Worm (Caenorhabditis elegans): ENCODE measurements around the gene acr-17.
"Not testable (repeated sequence)": the region's sequence is repeated elsewhere in the genome, so short reads cannot be mapped to it uniquely, and the experiment has no call there.

The acr-17 gene

DNA sequence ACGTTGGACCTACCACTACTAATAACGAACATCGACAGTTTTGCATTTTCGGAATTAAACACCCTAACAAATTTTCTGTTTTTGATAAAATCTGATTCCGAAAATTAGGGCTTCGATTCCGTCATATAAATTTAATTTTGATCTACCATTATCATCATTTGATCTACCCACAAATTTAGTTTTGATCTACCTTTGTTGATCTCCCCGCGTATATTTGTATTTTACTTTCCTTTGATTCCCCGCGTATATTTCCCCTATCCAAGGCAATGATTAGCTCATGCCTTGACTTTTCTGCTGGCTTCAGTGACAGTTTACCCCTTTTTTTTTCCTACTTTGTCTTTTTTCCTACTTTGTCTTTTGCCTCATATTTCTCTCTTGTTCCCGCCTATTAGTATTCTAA is 18.6 kb upstream of the acr-17 start:
- TF ChIP-seq unc-3 (GFP tag; conservative IDR thresholded peaks at IDR 0.05) (no peak), unc-3 (tag; optimal IDR thresholded peaks at IDR 0.05) (no peak), hlh-8 (tag; optimal IDR thresholded peaks at IDR 0.05) (no peak), K09A11.1 (tag; optimal IDR thresholded peaks at IDR 0.05; ENCODE audit: insufficient read depth) (no peak), pag-3 (tag; optimal IDR thresholded peaks at IDR 0.05; ENCODE audit: borderline replicate concordance) (no peak), C38D4.7 (GFP tag; optimal IDR thresholded peaks at IDR 0.05) (no peak), hlh-13 (GFP tag; optimal IDR thresholded peaks at IDR 0.05) (no peak), ama-1 (optimal IDR thresholded peaks at IDR 0.05) (no peak), zip-5 (tag; optimal IDR thresholded peaks at IDR 0.05) (no peak), pha-4 (tag; optimal IDR thresholded peaks at IDR 0.05) (no peak), ceh-48 (tag; optimal IDR thresholded peaks at IDR 0.05) (no peak), fax-1 (tag; optimal IDR thresholded peaks at IDR 0.05) (no peak), elt-4 (tag; optimal IDR thresholded peaks at IDR 0.05) (no peak)

- TF ChIP-seq ceh-45 (GFP tag; IDR thresholded peaks at IDR 0.05) (no peak), syd-9 (tag; optimal IDR thresholded peaks at IDR 0.05) (no peak), pros-1 (tag; optimal IDR thresholded peaks at IDR 0.05) (no peak), ama-1 (optimal IDR thresholded peaks at IDR 0.05) (no peak), nhr-232 (tag; optimal IDR thresholded peaks at IDR 0.05) (no peak)
Measured at ce11 chrV:2592173-2592676, 16.2 kb upstream of the acr-17 start, which contains the start of gene irg-3. Gene irg-3 (plus strand): TSS chrV:2592591.

ce11 chrV:2595720-2596119 is 12.7 kb upstream of the acr-17 start:
- TF ChIP-seq tbx-2 (tag; optimal IDR thresholded peaks at IDR 0.05) (no peak), unc-42 (tag; optimal IDR thresholded peaks at IDR 0.05) (no peak), elt-4 (tag; optimal IDR thresholded peaks at IDR 0.05) (no peak), nhr-11 (tag; optimal IDR thresholded peaks at IDR 0.05) (no peak), pros-1 (tag; optimal IDR thresholded peaks at IDR 0.05) (no peak), ref-2 (tag; optimal IDR thresholded peaks at IDR 0.05) (peak; percentile 16), rnt-1 (tag; optimal IDR thresholded peaks at IDR 0.05) (no peak), F13H6.1 (tag; optimal IDR thresholded peaks at IDR 0.05) (no peak)

ce11 chrV:2598830-2599229 is 9.6 kb upstream of the acr-17 start, which contains the start of gene F53E10.5:
Gene F53E10.5 (minus strand): TSS chrV:2598930.
- TF ChIP-seq nhr-11, dve-1, K02D7.2 (tag; optimal IDR thresholded peaks at IDR 0.05): not testable (repeated sequence)

DNA sequence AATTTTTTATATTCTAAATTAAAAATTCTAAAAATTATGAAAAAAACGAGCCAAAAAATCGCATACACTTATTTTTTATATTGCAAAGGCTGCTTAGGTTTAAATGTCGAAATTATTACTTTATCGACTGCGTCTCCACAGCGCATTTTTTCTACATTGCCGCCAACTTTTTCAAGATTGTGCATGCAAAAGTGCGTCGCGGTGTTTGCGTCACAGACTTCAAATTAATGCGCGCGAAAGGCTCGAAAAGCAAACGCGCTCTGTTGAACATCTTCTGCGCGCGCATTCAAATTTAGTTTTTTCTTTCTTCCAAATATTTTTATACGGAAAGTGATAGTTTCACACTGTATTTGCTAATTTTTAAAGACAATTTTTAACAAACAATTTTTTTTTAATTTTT is 7.9 kb upstream of the acr-17 start:
- TF ChIP-seq ets-4 (tag; optimal IDR thresholded peaks at IDR 0.05) (peak; percentile 46), tbx-2 (tag; optimal IDR thresholded peaks at IDR 0.05) (peak; percentile 47), rnt-1 (tag; optimal IDR thresholded peaks at IDR 0.05) (peak; percentile 2), unc-3 (GFP tag; conservative IDR thresholded peaks at IDR 0.05) (peak; percentile 27; the same call in 1 of the 2 replicates), unc-3 (tag; optimal IDR thresholded peaks at IDR 0.05) (no peak), ceh-31 (tag; optimal IDR thresholded peaks at IDR 0.05) (peak; percentile 48), K09A11.1 (tag; optimal IDR thresholded peaks at IDR 0.05; ENCODE audit: insufficient read depth) (no peak), elt-4 (tag; optimal IDR thresholded peaks at IDR 0.05) (no peak), ref-2 (tag; optimal IDR thresholded peaks at IDR 0.05) (peak; percentile 30), unc-42 (tag; optimal IDR thresholded peaks at IDR 0.05) (peak; percentile 59), pat-9 (tag; optimal IDR thresholded peaks at IDR 0.05) (no peak), ceh-18 (tag; optimal IDR thresholded peaks at IDR 0.05) (peak; percentile 62), nfya-1 (tag; optimal IDR thresholded peaks at IDR 0.05) (peak; percentile 50)

ce11 chrV:2601817-2602216 is 6.6 kb upstream of the acr-17 start:
- TF ChIP-seq ceh-24 (tag; optimal IDR thresholded peaks at IDR 0.05), result no peak
- TF ChIP-seq ceh-22 (tag; optimal IDR thresholded peaks at IDR 0.05), result no peak
- TF ChIP-seq pat-9 (tag; optimal IDR thresholded peaks at IDR 0.05), result no peak
- no peak for TF ChIP-seq lin-11 (tag; optimal IDR thresholded peaks at IDR 0.05)
- TF ChIP-seq F13H6.1 (tag; optimal IDR thresholded peaks at IDR 0.05), result no peak
- TF ChIP-seq odd-2 (tag; optimal IDR thresholded peaks at IDR 0.05), result no peak
- TF ChIP-seq sox-2 (GFP tag; IDR thresholded peaks at IDR 0.05), result no peak
- TF ChIP-seq ztf-16 (tag; optimal IDR thresholded peaks at IDR 0.05), result no peak
- no peak for TF ChIP-seq pqm-1 (tag; optimal IDR thresholded peaks at IDR 0.05)
- TF ChIP-seq nfya-1 (tag; optimal IDR thresholded peaks at IDR 0.05), result no peak

Data from whole organism, late embryonic.